Fruit fly (Drosophila melanogaster) whole organism, prepupa: ENCODE results near the gene CG10513.
A peak's percentile ranks its signal among the peaks of the same experiment; 100 is the strongest.

Experiments
- Blimp-1 ChIP-seq: fragments of 200-800 bp; sonication (Bioruptor generic); optimal IDR thresholded peaks from 3 replicates; lab custom pipeline; 2017; ENCODE audit warnings: missing biosample characterization, missing genetic modification characterization, mild to moderate bottlenecking, moderate library complexity, missing genetic modification reagents
- CG10631 ChIP-seq: fragments of 200-800 bp; sonication (Bioruptor generic); optimal IDR thresholded peaks from 2 replicates; lab custom pipeline; 2016; ENCODE audit warnings: missing biosample characterization, missing genetic modification characterization
- CG11902 ChIP-seq: fragments of 200-800 bp; sonication (Bioruptor generic); optimal IDR thresholded peaks from 3 replicates; lab custom pipeline; 2016; ENCODE audit warnings: missing biosample characterization, missing genetic modification characterization
- CG1621 ChIP-seq: fragments of 200-800 bp; sonication (Bioruptor generic); optimal IDR thresholded peaks from 3 replicates; lab custom pipeline; 2018; ENCODE audit warnings: missing biosample characterization, mild to moderate bottlenecking, missing genetic modification characterization
- CG3032 ChIP-seq: fragments of 200-800 bp; optimal IDR thresholded peaks from 2 replicates; lab custom pipeline; 2019; ENCODE audit warnings: missing biosample characterization, mild to moderate bottlenecking, missing genetic modification characterization, moderate library complexity
- CG32006 ChIP-seq: fragments of 200-800 bp; sonication (Bioruptor generic); optimal IDR thresholded peaks from 3 replicates; lab custom pipeline; 2017; ENCODE audit warnings: missing biosample characterization, mild to moderate bottlenecking, missing genetic modification characterization
- CG34406 ChIP-seq: fragments of 200-800 bp; sonication (Bioruptor generic); optimal IDR thresholded peaks from 3 replicates; lab custom pipeline; 2016; ENCODE audit warnings: missing biosample characterization, missing genetic modification characterization
- CG3919 ChIP-seq: fragments of 200-800 bp; sonication (Bioruptor generic); optimal IDR thresholded peaks from 3 replicates; lab custom pipeline; 2016; ENCODE audit warnings: missing biosample characterization, missing genetic modification characterization
- CG6163 ChIP-seq: fragments of 200-800 bp; sonication (Bioruptor generic); IDR thresholded peaks from 3 replicates; pipeline ENCODE4 v1.3.6; 2022; ENCODE audit warnings: missing biosample characterization, missing genetic modification characterization
- CG6792 ChIP-seq: fragments of 200-800 bp; sonication (Bioruptor generic); optimal IDR thresholded peaks from 3 replicates; lab custom pipeline; 2016; ENCODE audit warnings: missing biosample characterization, missing genetic modification characterization
- CG6808 ChIP-seq: fragments of 200-800 bp; sonication (Bioruptor generic); optimal IDR thresholded peaks from 3 replicates; lab custom pipeline; 2017; ENCODE audit warnings: missing biosample characterization, missing genetic modification characterization, mild to moderate bottlenecking, moderate library complexity, missing genetic modification reagents
- CG6854 ChIP-seq: fragments of 200-800 bp; sonication (Bioruptor generic); optimal IDR thresholded peaks from 2 replicates; lab custom pipeline; 2017; ENCODE audit warnings: missing biosample characterization, mild to moderate bottlenecking, missing genetic modification characterization
- CG7368 ChIP-seq: fragments of 200-800 bp; sonication (Bioruptor generic); optimal IDR thresholded peaks from 3 replicates; lab custom pipeline; 2016; ENCODE audit warnings: missing biosample characterization, missing genetic modification characterization
- CG8119 ChIP-seq: fragments of 200-800 bp; sonication (Bioruptor generic); IDR thresholded peaks from 3 replicates; pipeline ENCODE4 v1.3.6; 2022; ENCODE audit warnings: missing biosample characterization, missing genetic modification characterization
- CG8319 ChIP-seq: fragments of 200-800 bp; sonication (Bioruptor generic); optimal IDR thresholded peaks from 3 replicates; lab custom pipeline; 2016; ENCODE audit warnings: missing biosample characterization, missing genetic modification characterization
- CG8632 ChIP-seq: fragments of 200-800 bp; sonication (Bioruptor generic); optimal IDR thresholded peaks from 3 replicates; lab custom pipeline; 2016; ENCODE audit warnings: missing biosample characterization, missing genetic modification characterization
- Eip78C ChIP-seq: fragments of 200-800 bp; sonication (Bioruptor generic); peaks from one replicate; lab custom pipeline; 2016; ENCODE audit warnings: missing biosample characterization, missing genetic modification characterization
- Ets21C ChIP-seq: fragments of 200-800 bp; sonication (Bioruptor generic); optimal IDR thresholded peaks from 3 replicates; lab custom pipeline; 2016; ENCODE audit warnings: missing biosample characterization, missing genetic modification characterization
- Ets96B ChIP-seq: fragments of 200-800 bp; optimal IDR thresholded peaks from 2 replicates; lab custom pipeline; 2019; ENCODE audit warnings: missing biosample characterization, mild to moderate bottlenecking, missing genetic modification characterization, moderate library complexity
- Hr38 ChIP-seq: sonication (Bioruptor generic); optimal IDR thresholded peaks from 2 replicates; lab custom pipeline; 2016; ENCODE audit warnings: missing biosample characterization, missing genetic modification characterization
- Hr39 ChIP-seq: fragments of 200-800 bp; sonication (Bioruptor generic); optimal IDR thresholded peaks from 2 replicates; lab custom pipeline; 2016; ENCODE audit warnings: missing biosample characterization, missing genetic modification characterization
- Lpt ChIP-seq: fragments of 200-800 bp; sonication (Bioruptor generic); optimal IDR thresholded peaks from 3 replicates; lab custom pipeline; 2016; ENCODE audit warnings: missing biosample characterization, missing genetic modification characterization
- achi ChIP-seq: fragments of 200-800 bp; sonication (Bioruptor generic); optimal IDR thresholded peaks from 3 replicates; lab custom pipeline; 2016; ENCODE audit warnings: missing biosample characterization, missing genetic modification characterization
- cyc ChIP-seq: fragments of 200-800 bp; sonication (Bioruptor generic); optimal IDR thresholded peaks from 3 replicates; lab custom pipeline; 2016; ENCODE audit warnings: missing biosample characterization, missing genetic modification characterization
- dsx ChIP-seq: fragments of 200-800 bp; optimal IDR thresholded peaks from 3 replicates; lab custom pipeline; 2019; ENCODE audit warnings: missing biosample characterization, mild to moderate bottlenecking, missing genetic modification characterization, moderate library complexity; ENCODE audit not compliant: poor library complexity, severe bottlenecking
- esn ChIP-seq: fragments of 200-800 bp; sonication (Bioruptor generic); optimal IDR thresholded peaks from 2 replicates; lab custom pipeline; 2016; ENCODE audit warnings: missing biosample characterization, mild to moderate bottlenecking, missing genetic modification characterization, moderate library complexity
- lz ChIP-seq: fragments of 200-800 bp; sonication (Bioruptor generic); optimal IDR thresholded peaks from 3 replicates; lab custom pipeline; 2016; ENCODE audit warnings: missing biosample characterization, missing genetic modification characterization
- net ChIP-seq: fragments of 200-800 bp; sonication (Bioruptor generic); optimal IDR thresholded peaks from 3 replicates; lab custom pipeline; 2016; ENCODE audit warnings: missing biosample characterization, missing genetic modification characterization
- spab ChIP-seq: fragments of 200-800 bp; sonication (Bioruptor generic); optimal IDR thresholded peaks from 2 replicates; lab custom pipeline; 2017; ENCODE audit warnings: missing biosample characterization, mild to moderate bottlenecking, missing genetic modification characterization, missing genetic modification reagents
- ss ChIP-seq, 2 experiments: fragments of 200-800 bp; sonication (Bioruptor generic); optimal IDR thresholded peaks; 2 replicates in 1 of 2; 3 replicates in 1 of 2; lab custom pipeline; 2017 to 2018; ENCODE audit warnings: mild to moderate bottlenecking in 2 of 2, missing biosample characterization in 2 of 2, missing genetic modification characterization in 2 of 2, moderate library complexity in 1 of 2
- svp ChIP-seq: fragments of 200-800 bp; sonication (Bioruptor generic); peaks from one replicate; lab custom pipeline; 2016; ENCODE audit warnings: missing biosample characterization, missing genetic modification characterization
- topi ChIP-seq: fragments of 200-800 bp; sonication (Bioruptor generic); optimal IDR thresholded peaks from 3 replicates; lab custom pipeline; 2016; ENCODE audit warnings: missing biosample characterization, missing genetic modification characterization
- vri ChIP-seq: fragments of 200-800 bp; sonication (Bioruptor generic); optimal IDR thresholded peaks from 3 replicates; lab custom pipeline; 2016; ENCODE audit warnings: missing biosample characterization, mild to moderate bottlenecking, missing genetic modification characterization

Gene CG10513

dm6 chr3R:25277112-25277511 is at the start of gene CG10513:
CG10513 (minus strand) TSS chr3R:25277212.
- TF ChIP-seq vri (GFP tag; lab: Kevin White, UChicago) (peak; percentile 6), Hr38 (GFP tag; lab: Kevin White, UChicago) (no peak)
- TF ChIP-seq, all 60 proteins: peak for 1

- no peak for TF ChIP-seq vri (GFP tag; lab: Kevin White, UChicago)
- no peak for TF ChIP-seq CG10631 (GFP tag; lab: Kevin White, UChicago)
- no peak for TF ChIP-seq Hr39 (GFP tag; lab: Kevin White, UChicago)
- no peak for TF ChIP-seq lz
- TF ChIP-seq CG3032 (tag; lab: Kevin White, UChicago): no peak
- no peak for TF ChIP-seq spab (GFP tag; lab: Kevin White, UChicago)
- TF ChIP-seq CG3919: no peak
Measured at dm6 chr3R:25322657-25323056, 45.6 kb upstream of the CG10513 start, which contains the start of gene CG10562. CG10562 (minus strand) TSS chr3R:25322757.

DNA sequence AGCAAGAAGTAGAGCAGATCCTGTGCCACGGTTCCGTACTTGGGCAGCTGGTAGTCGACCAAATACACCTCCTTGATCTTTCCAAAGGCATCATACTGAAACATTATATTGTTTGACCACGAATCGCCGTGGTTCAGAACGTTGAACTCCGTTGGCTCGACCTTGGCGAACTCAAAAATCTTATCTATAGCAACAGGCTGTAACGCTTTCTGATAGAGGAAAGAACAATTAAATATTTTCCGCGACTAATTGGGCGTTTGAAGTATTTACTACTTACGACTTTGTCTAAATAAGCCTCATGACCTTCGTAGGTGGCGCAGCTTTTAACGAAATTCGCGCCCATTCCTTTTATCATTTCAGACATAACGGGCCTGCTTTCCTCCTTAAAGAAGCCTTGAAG is 44.7 kb upstream of the CG10513 start:
- TF ChIP-seq vri (GFP tag; lab: Kevin White, UChicago) (no peak), ss (GFP tag; optimal IDR thresholded peaks at IDR 0.05; lab: Kevin White, UChicago) (no peak), svp (GFP tag; lab: Kevin White, UChicago) (peak; percentile 72)
- TF ChIP-seq, all 60 proteins: peak for 1

DNA sequence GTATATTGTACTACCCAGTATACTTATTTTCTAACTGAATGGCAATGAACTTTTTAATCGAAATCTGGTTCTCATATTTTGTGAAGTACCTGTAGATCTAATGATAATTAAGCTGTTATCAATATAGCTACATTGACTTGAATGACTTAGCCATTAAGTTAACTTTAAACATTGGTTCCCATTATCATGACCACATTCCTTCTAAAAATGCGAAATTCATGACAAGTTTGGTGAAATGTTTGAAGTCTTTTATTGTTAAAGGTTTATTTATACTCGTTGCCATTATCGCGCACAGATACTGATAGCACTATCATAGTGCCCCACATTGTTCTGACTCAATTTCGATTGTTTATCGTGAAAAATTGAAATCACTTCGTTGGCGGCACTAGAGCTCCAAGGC is 43.9 kb upstream of the CG10513 start:
- TF ChIP-seq Lpt (GFP tag; lab: Kevin White, UChicago) (no peak), CG32006 (no peak), CG3919 (no peak)

DNA sequence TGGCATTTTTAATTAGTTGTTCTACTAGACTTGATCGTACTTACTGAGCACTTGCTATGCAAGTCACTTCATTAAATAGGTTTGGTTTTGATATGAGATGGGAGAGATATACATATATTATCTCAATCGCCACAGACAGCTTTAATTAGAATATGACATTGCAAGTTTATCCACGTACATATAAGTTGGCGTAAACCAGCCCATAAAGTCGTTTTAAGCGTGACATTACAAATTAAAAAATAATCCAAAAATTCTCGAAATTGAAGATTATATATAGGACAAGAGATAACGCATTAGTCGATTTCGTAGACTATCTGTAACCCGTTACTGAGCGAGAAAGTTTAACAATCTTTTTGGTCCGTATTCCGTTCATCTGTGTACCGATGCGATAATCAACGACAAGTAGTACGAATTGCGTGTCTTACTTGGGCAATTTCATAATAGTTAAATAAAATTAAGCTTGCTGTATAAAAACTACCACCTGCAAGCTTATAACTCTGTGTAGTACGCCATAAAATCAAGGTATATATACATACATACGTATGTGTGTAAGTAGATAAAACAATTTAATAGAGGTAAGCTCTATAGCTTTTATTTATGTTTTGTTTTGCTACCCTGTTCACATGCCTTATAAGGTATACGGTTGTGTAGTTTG is 43.2 kb upstream of the CG10513 start, which contains the start of gene CG10560:
CG10560 (minus strand) TSS at position 51 of the 655 bp plus-strand sequence.
- TF ChIP-seq CG6854 (no peak), dsx (GFP tag; lab: Kevin White, UChicago) (no peak), CG8319 (GFP tag; lab: Kevin White, UChicago) (no peak), CG34406 (no peak), CG11902 (GFP tag; lab: Kevin White, UChicago) (no peak), cyc (GFP tag; lab: Kevin White, UChicago) (no peak), CG8119 (no peak), svp (GFP tag; lab: Kevin White, UChicago) (no peak), Ets21C (GFP tag; lab: Kevin White, UChicago) (no peak), Blimp-1 (no peak), vri (GFP tag; lab: Kevin White, UChicago) (no peak), topi (GFP tag; lab: Kevin White, UChicago) (no peak), CG1621 (tag; lab: Kevin White, UChicago) (no peak), Hr39 (GFP tag; lab: Kevin White, UChicago) (no peak)

DNA sequence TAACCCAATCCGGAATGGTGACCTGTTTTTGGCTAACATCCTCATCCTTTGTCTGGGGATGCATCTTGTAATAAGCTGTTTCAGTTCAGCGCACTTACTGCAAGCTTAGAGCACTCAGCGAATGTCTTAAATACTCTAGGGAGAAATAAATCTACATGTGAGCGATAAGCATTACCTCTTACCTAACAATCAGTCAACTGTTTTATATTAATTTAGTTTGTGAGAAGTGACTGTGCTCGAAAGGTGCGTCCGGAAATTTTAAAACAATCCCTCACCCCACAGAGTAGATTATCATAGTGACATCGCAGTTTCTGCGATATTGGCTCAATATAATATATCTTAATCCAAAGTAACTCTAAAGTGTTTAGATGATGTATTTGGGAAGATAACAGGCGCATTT is 41.0 kb upstream of the CG10513 start, which contains the start of gene CG10553:
CG10553 (minus strand) TSS at position 101 of the 400 bp plus-strand sequence.
- TF ChIP-seq achi (no peak), esn (GFP tag; lab: Kevin White, UChicago) (no peak), Eip78C (no peak), CG7368 (GFP tag; lab: Kevin White, UChicago) (no peak), CG6808 (GFP tag; lab: Kevin White, UChicago) (no peak), CG10631 (GFP tag; lab: Kevin White, UChicago) (no peak), Ets96B (tag; lab: Kevin White, UChicago) (no peak), CG8632 (GFP tag; lab: Kevin White, UChicago) (no peak), net (GFP tag; lab: Kevin White, UChicago) (no peak), CG6163 (GFP tag; lab: Robert Waterston, UW) (no peak), vri (GFP tag; lab: Kevin White, UChicago) (no peak), CG6792 (GFP tag; lab: Kevin White, UChicago) (no peak)
- TF ChIP-seq, all 60 proteins: peak for 0
